Fruit fly (Drosophila melanogaster) Kc167 (cell line): ENCODE data around the gene nAChRalpha7.

Source experiments
- Myc ChIP-seq: fragments of >200 bp; optimal IDR thresholded peaks from 2 replicates; lab custom pipeline; 2017; ENCODE audit warnings: missing external identifiers
- Sin3A ChIP-seq: fragments of >200 bp; optimal IDR thresholded peaks from 2 replicates; lab custom pipeline; 2018; ENCODE audit warnings: missing external identifiers
- h ChIP-seq: fragments of >200 bp; optimal IDR thresholded peaks from 3 replicates; lab custom pipeline; 2018; ENCODE audit warnings: missing external identifiers
- psq ChIP-seq: fragments of >200 bp; optimal IDR thresholded peaks from 2 replicates; lab custom pipeline; 2017; ENCODE audit warnings: missing external identifiers
- ttk ChIP-seq: sonication (Bioruptor generic); optimal IDR thresholded peaks from 2 replicates; lab custom pipeline; 2017; ENCODE audit warnings: missing external identifiers

DNA sequence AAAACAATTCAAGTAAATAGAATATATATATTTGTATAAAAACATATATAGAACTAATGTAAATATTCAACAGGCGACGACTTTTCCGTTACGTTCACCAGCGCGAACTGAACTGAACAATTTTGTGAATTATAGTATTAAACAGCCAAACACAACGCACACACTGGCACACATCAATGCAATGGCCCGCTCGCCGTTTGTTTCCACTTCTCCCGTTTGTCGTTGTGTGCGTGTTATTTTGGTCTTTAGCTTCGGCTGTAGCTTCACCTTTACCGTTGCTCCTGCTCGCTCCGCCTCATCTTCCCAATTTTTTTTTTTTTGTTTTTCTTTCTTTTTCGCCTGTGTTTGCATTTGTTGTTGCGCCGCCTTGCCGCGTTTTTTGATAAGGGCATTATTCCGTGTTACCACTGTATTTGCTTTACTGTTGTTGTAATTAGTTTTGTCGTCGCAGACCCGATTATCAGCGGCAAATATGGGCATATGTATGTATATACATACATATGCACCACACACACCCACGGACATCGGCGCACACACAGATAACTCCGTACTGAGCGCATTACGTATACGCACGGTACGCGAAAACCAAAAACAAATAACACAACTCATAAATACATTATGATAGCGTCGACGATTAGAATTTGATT lies 40.3 kb downstream of the nAChRalpha7 start, which contains the start of gene CG8051:
- TF ChIP-seq psq (lab: Kevin White, UChicago) (no peak), Sin3A (lab: Kevin White, UChicago) (no peak), ttk (lab: Kevin White, UChicago) (no peak), Myc (lab: Kevin White, UChicago) (no peak), h (lab: Kevin White, UChicago) (no peak)
